Fruit fly (Drosophila melanogaster) Kc167 (cell line): Measurements from ENCODE around the gene bark.

Experiments
- Myc ChIP-seq: fragments of >200 bp; optimal IDR thresholded peaks from 2 replicates; lab custom pipeline; 2017; ENCODE audit warnings: missing external identifiers
- Sin3A ChIP-seq: fragments of >200 bp; optimal IDR thresholded peaks from 2 replicates; lab custom pipeline; 2018; ENCODE audit warnings: missing external identifiers
- h ChIP-seq: fragments of >200 bp; optimal IDR thresholded peaks from 3 replicates; lab custom pipeline; 2018; ENCODE audit warnings: missing external identifiers
- insv ChIP-seq: fragments of >200 bp; optimal IDR thresholded peaks from 3 replicates; lab custom pipeline; 2018; ENCODE audit warnings: missing external identifiers
- psq ChIP-seq: fragments of >200 bp; optimal IDR thresholded peaks from 2 replicates; lab custom pipeline; 2017; ENCODE audit warnings: missing external identifiers
- ttk ChIP-seq: sonication (Bioruptor generic); optimal IDR thresholded peaks from 2 replicates; lab custom pipeline; 2017; ENCODE audit warnings: missing external identifiers

DNA sequence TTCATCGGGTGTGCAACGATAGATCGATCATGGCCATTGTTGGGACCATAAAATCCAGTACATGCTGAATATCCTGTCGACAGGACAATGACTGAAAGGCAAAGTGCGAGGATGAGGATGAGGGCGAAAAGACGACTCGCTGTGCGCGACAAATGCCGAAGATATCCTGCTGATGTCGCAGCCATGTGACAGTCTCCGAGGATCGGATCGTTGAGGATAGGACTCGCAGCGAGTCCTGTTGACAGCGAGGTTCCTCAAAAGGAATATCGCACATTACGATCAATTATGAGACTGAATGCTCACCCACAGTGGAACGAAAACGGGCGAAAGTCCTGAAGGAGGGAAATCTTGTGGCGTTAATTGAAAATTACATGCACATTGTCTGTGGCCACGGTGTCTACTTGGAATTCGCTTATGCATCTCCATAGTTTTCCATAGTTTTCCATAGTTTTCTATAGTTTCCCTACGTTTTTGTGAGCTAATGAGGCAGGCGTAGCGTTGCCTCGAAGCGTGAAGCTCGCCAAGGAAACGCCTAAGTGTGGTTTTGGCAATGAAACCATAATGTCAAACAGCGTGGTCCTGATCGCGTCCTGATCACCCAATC is 35.6 kb downstream of the bark start:
- TF ChIP-seq Myc (lab: Kevin White, UChicago) = no peak
- TF ChIP-seq ttk (lab: Kevin White, UChicago) = no peak
- no peak for TF ChIP-seq insv (lab: Kevin White, UChicago)
- TF ChIP-seq Sin3A (lab: Kevin White, UChicago) = no peak
- no peak for TF ChIP-seq psq (lab: Kevin White, UChicago)
- TF ChIP-seq h (lab: Kevin White, UChicago) = no peak
